Worm (Caenorhabditis elegans) whole organism, late embryonic: ENCODE results near the gene knl-3.

Experiments
- F13H6.1 ChIP-seq: sonication (generic microtip); optimal IDR thresholded peaks from 2 replicates; lab custom pipeline; 2016; ENCODE audit warnings: missing genetic modification characterization, missing compliant biosample characterization
- ahr-1 ChIP-seq: sonication (generic microtip); optimal IDR thresholded peaks from 2 replicates; lab custom pipeline; 2016; ENCODE audit warnings: missing genetic modification characterization, missing compliant biosample characterization
- ceh-34 ChIP-seq: sonication (generic microtip); optimal IDR thresholded peaks from 2 replicates; lab custom pipeline; 2016; ENCODE audit warnings: mild to moderate bottlenecking, missing genetic modification characterization, missing compliant biosample characterization
- dmd-4 ChIP-seq: sonication (generic microtip); optimal IDR thresholded peaks from 2 replicates; lab custom pipeline; 2016; ENCODE audit warnings: borderline replicate concordance, missing genetic modification characterization, missing compliant biosample characterization
- fkh-10 ChIP-seq: fragments of 150-350 bp; optimal IDR thresholded peaks from 2 replicates; lab custom pipeline; 2014; ENCODE audit warnings: missing biosample characterization, missing genetic modification reagents, missing genetic modification characterization
- hlh-30 ChIP-seq: sonication (generic microtip); optimal IDR thresholded peaks from 2 replicates; lab custom pipeline; 2017; ENCODE audit warnings: antibody characterized with exemption, missing genetic modification characterization, missing compliant biosample characterization; ENCODE audit not compliant: insufficient read depth
- nhr-11 ChIP-seq: fragments of 150-350 bp; optimal IDR thresholded peaks from 2 replicates; lab custom pipeline; 2014; ENCODE audit warnings: missing biosample characterization, missing genetic modification characterization
- pax-1 ChIP-seq: fragments of 150-350 bp; optimal IDR thresholded peaks from 2 replicates; lab custom pipeline; 2014; ENCODE audit warnings: missing biosample characterization, missing genetic modification characterization
- sox-2 ChIP-seq: fragments of 200-800 bp; sonication (Bioruptor generic); IDR thresholded peaks from 2 replicates; pipeline ENCODE4 v1.3.6; 2022; ENCODE audit warnings: missing genetic modification reagents, missing genetic modification characterization, missing compliant biosample characterization

DNA sequence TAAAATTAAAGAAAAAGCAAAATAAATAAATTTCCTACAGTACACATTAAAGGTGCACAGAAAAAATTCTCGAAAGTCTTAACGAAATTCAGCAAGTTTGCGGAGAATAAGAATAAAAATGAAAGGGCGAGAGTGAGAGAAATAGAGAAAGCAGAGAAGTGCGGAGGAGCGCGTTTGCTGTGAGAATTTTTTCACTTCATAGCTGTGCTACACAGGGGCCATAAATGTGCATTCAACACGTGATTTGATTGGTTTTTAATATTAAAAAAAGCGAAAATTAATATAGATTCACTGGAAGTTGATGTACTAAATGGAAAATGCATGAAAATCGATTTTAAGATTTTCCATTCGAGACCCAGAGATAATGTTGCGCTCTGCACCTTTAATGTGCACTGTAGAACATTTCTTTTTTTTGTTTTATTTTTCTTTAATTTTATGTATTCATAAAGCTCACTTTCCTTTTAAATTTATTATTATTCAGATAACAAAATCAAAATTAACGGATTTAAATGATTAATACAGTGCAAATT, 49.1 kb downstream of the knl-3 start, which contains the start of gene Y32G9A.2:
- TF ChIP-seq sox-2 (GFP tag; lab: Robert Waterston, UW) (no peak), hlh-30 (no peak), ceh-34 (tag; lab: Kevin White, UChicago) (no peak), F13H6.1 (no peak), fkh-10 (GFP tag; lab: Kevin White, UChicago) (no peak), dmd-4 (no peak), pax-1 (tag; lab: Kevin White, UChicago) (no peak), nhr-11 (tag; lab: Kevin White, UChicago) (no peak), ahr-1 (tag; lab: Kevin White, UChicago) (no peak)
